Worm (Caenorhabditis elegans) whole organism, L3 larva: ENCODE data around the gene hpr-9.

Experiments
- ZK546.5 ChIP-seq: sonication (generic microtip); optimal IDR thresholded peaks from 2 replicates; lab custom pipeline; 2017; ENCODE audit warnings: missing biosample characterization, missing genetic modification characterization
- ama-1 ChIP-seq: fragments of 150-350 bp; optimal IDR thresholded peaks from 2 replicates; lab custom pipeline; 2018
- ceh-28 ChIP-seq: fragments of 150-350 bp; optimal IDR thresholded peaks from 2 replicates; lab custom pipeline; 2014; ENCODE audit warnings: missing biosample characterization, missing genetic modification reagents, missing genetic modification characterization
- elt-1 ChIP-seq: fragments of 150-350 bp; optimal IDR thresholded peaks from 2 replicates; lab custom pipeline; 2014; ENCODE audit warnings: missing biosample characterization, missing genetic modification characterization
- elt-3 ChIP-seq, 3 experiments: fragments of 150-350 bp in 1 of 3; sonication (generic microtip) in 2 of 3; optimal IDR thresholded peaks; 2 replicates in 2 of 3; 4 replicates in 1 of 3; lab custom pipeline; 2014 to 2017; ENCODE audit warnings: missing biosample characterization in 3 of 3, missing genetic modification characterization in 3 of 3
- fkh-10 ChIP-seq: sonication (generic microtip); optimal IDR thresholded peaks from 2 replicates; lab custom pipeline; 2017; ENCODE audit warnings: missing biosample characterization, missing genetic modification reagents, missing genetic modification characterization
- mdl-1 ChIP-seq: fragments of 150-350 bp; optimal IDR thresholded peaks from 2 replicates; lab custom pipeline; 2014; ENCODE audit warnings: missing biosample characterization, missing genetic modification characterization
- nhr-12 ChIP-seq: fragments of 150-350 bp; optimal IDR thresholded peaks from 2 replicates; lab custom pipeline; 2014; ENCODE audit warnings: missing biosample characterization, missing genetic modification characterization
- nhr-23 ChIP-seq: fragments of 150-350 bp; optimal IDR thresholded peaks from 2 replicates; lab custom pipeline; 2014; ENCODE audit warnings: missing biosample characterization, missing genetic modification reagents, missing genetic modification characterization
- nhr-76 ChIP-seq: fragments of 150-350 bp; sonication (generic microtip); optimal IDR thresholded peaks from 5 replicates; lab custom pipeline; 2014; ENCODE audit warnings: missing biosample characterization, missing genetic modification characterization
- ztf-11 ChIP-seq: fragments of 150-350 bp; optimal IDR thresholded peaks from 2 replicates; lab custom pipeline; 2014; ENCODE audit warnings: missing biosample characterization, missing genetic modification characterization
- ztf-4 ChIP-seq: fragments of 150-350 bp; optimal IDR thresholded peaks from 2 replicates; lab custom pipeline; 2014; ENCODE audit warnings: missing biosample characterization, missing genetic modification characterization

ce11 chrIII:10671894-10672293 lies 50.5 kb downstream of the hpr-9 start:
- no peak for TF ChIP-seq ZK546.5 (tag; lab: Kevin White, UChicago)
- no peak for TF ChIP-seq ztf-4 (tag; lab: Kevin White, UChicago)
- no peak for TF ChIP-seq fkh-10 (GFP tag; lab: Kevin White, UChicago)
- no peak for TF ChIP-seq ceh-28 (tag; lab: Kevin White, UChicago)
- TF ChIP-seq ztf-11 (tag; lab: Kevin White, UChicago), result no peak
- no peak for TF ChIP-seq ama-1 (lab: Kevin White, UChicago)
- no peak for TF ChIP-seq mdl-1
- no peak for TF ChIP-seq elt-3 (tag; optimal IDR thresholded peaks at IDR 0.05; lab: Kevin White, UChicago)
- no peak for TF ChIP-seq nhr-76 (tag; lab: Kevin White, UChicago)
- no peak for TF ChIP-seq elt-1 (tag; lab: Kevin White, UChicago)
- no peak for TF ChIP-seq nhr-12 (tag; lab: Kevin White, UChicago)
- TF ChIP-seq nhr-23 (tag; lab: Kevin White, UChicago), result no peak
